Worm (Caenorhabditis elegans) whole organism, L4 larva: ENCODE results near the gene F54E2.2.

Source experiments
- F10B5.3 ChIP-seq: sonication (generic microtip); optimal IDR thresholded peaks from 2 replicates; lab custom pipeline; 2016; ENCODE audit warnings: mild to moderate bottlenecking, missing genetic modification characterization, missing compliant biosample characterization
- F37D6.2 ChIP-seq: sonication (generic microtip); optimal IDR thresholded peaks from 2 replicates; lab custom pipeline; 2016; ENCODE audit warnings: mild to moderate bottlenecking, missing genetic modification characterization, missing compliant biosample characterization
- F44E2.7 ChIP-seq: fragments of 200-800 bp; sonication (Bioruptor generic); IDR thresholded peaks from 2 replicates; pipeline ENCODE4 v2.1.2; 2022; ENCODE audit warnings: missing genetic modification characterization, missing compliant biosample characterization
- F49E8.2 ChIP-seq: sonication (generic microtip); optimal IDR thresholded peaks from 2 replicates; lab custom pipeline; 2016; ENCODE audit warnings: missing compliant biosample characterization, mild to moderate bottlenecking, missing genetic modification characterization, borderline replicate concordance
- R02D3.7 ChIP-seq: fragments of 150-350 bp; sonication (generic microtip); optimal IDR thresholded peaks from 3 replicates; lab custom pipeline; 2014; ENCODE audit warnings: missing biosample characterization, missing genetic modification characterization
- T20F7.1 ChIP-seq: fragments of 200-800 bp; sonication (Bioruptor generic); optimal IDR thresholded peaks from 2 replicates; lab custom pipeline; 2018; ENCODE audit warnings: mild to moderate bottlenecking, missing genetic modification characterization, missing compliant biosample characterization
- Y105C5A.15 ChIP-seq: fragments of 200-800 bp; sonication (Bioruptor generic); IDR thresholded peaks from 2 replicates; pipeline ENCODE4 v1.3.6; 2022; ENCODE audit warnings: missing genetic modification characterization, missing compliant biosample characterization
- Y48G9A.11 ChIP-seq: fragments of 200-800 bp; sonication (Bioruptor generic); IDR thresholded peaks from 2 replicates; pipeline ENCODE4 v1.3.6; 2022; ENCODE audit warnings: missing genetic modification reagents, missing genetic modification characterization, missing compliant biosample characterization
- Y5F2A.4 ChIP-seq: fragments of 200-800 bp; sonication (Bioruptor generic); optimal IDR thresholded peaks from 2 replicates; lab custom pipeline; 2018; ENCODE audit warnings: mild to moderate bottlenecking, missing genetic modification characterization, missing compliant biosample characterization
- Y75B8A.6 ChIP-seq: fragments of 200-800 bp; sonication (Bioruptor generic); IDR thresholded peaks from 2 replicates; pipeline ENCODE4 v1.3.6; 2022; ENCODE audit warnings: missing genetic modification reagents, missing genetic modification characterization, missing compliant biosample characterization
- aha-1 ChIP-seq: fragments of 150-350 bp; peaks from one replicate; lab custom pipeline; 2014; ENCODE audit warnings: missing biosample characterization, missing genetic modification characterization
- aly-2 ChIP-seq: sonication (generic microtip); optimal IDR thresholded peaks from 2 replicates; lab custom pipeline; 2018; ENCODE audit warnings: missing biosample characterization, missing genetic modification characterization
- ama-1 ChIP-seq: fragments of 150-350 bp; optimal IDR thresholded peaks from 2 replicates; lab custom pipeline; 2014; ENCODE audit warnings: inconsistent platforms, mixed read lengths
- arid-1 ChIP-seq: fragments of 200-800 bp; sonication (Bioruptor generic); conservative IDR thresholded peaks from 2 replicates; pipeline ENCODE4 v1.3.6; 2022; ENCODE audit warnings: missing genetic modification reagents, missing genetic modification characterization, missing compliant biosample characterization
- attf-4 ChIP-seq: sonication (generic microtip); optimal IDR thresholded peaks from 3 replicates; lab custom pipeline; 2017; ENCODE audit warnings: missing biosample characterization, missing genetic modification characterization
- ceh-28 ChIP-seq: fragments of 150-350 bp; optimal IDR thresholded peaks from 2 replicates; lab custom pipeline; 2014; ENCODE audit warnings: missing biosample characterization, missing genetic modification reagents, missing genetic modification characterization
- ceh-32 ChIP-seq: sonication (generic microtip); optimal IDR thresholded peaks from 2 replicates; lab custom pipeline; 2016; ENCODE audit warnings: mild to moderate bottlenecking, missing genetic modification characterization, missing compliant biosample characterization; ENCODE audit not compliant: poor library complexity
- ceh-62 ChIP-seq: sonication (generic microtip); optimal IDR thresholded peaks from 2 replicates; lab custom pipeline; 2017; ENCODE audit warnings: missing biosample characterization, missing genetic modification characterization
- daf-16 ChIP-seq, 3 experiments: sonication (generic microtip); optimal IDR thresholded peaks; 2 replicates each; lab custom pipeline; 2016 to 2017; ENCODE audit warnings: missing genetic modification characterization in 3 of 3, missing genetic modification reagents in 3 of 3, mild to moderate bottlenecking in 2 of 3, missing compliant biosample characterization in 2 of 3, missing biosample characterization in 1 of 3, moderate library complexity in 1 of 3
- daf-19 ChIP-seq: fragments of 200-800 bp; sonication (Bioruptor generic); conservative IDR thresholded peaks from 2 replicates; pipeline ENCODE4 v1.3.6; 2022; ENCODE audit warnings: missing genetic modification characterization, missing compliant biosample characterization
- duxl-1 ChIP-seq: sonication (generic microtip); optimal IDR thresholded peaks from 2 replicates; lab custom pipeline; 2016; ENCODE audit warnings: mild to moderate bottlenecking, missing genetic modification characterization, moderate library complexity, missing compliant biosample characterization; ENCODE audit not compliant: poor library complexity
- egl-27 ChIP-seq: sonication (generic microtip); optimal IDR thresholded peaks from 3 replicates; lab custom pipeline; 2017; ENCODE audit warnings: missing biosample characterization, missing genetic modification reagents, missing genetic modification characterization
- egl-43 ChIP-seq: fragments of 200-800 bp; sonication (Bioruptor generic); IDR thresholded peaks from 2 replicates; pipeline ENCODE4 v1.3.6; 2022; ENCODE audit warnings: missing genetic modification reagents, missing genetic modification characterization, missing compliant biosample characterization
- fkh-10 ChIP-seq: fragments of 150-350 bp; optimal IDR thresholded peaks from 2 replicates; lab custom pipeline; 2014; ENCODE audit warnings: missing biosample characterization, missing genetic modification reagents, missing genetic modification characterization
- fos-1 ChIP-seq: fragments of 150-350 bp; optimal IDR thresholded peaks from 2 replicates; lab custom pipeline; 2014; ENCODE audit warnings: missing biosample characterization, missing genetic modification characterization
- hif-1 ChIP-seq, 2 experiments: sonication (generic microtip); optimal IDR thresholded peaks; 2 replicates each; lab custom pipeline; 2016 to 2017; ENCODE audit warnings: missing compliant biosample characterization in 2 of 2, missing genetic modification characterization in 2 of 2, missing genetic modification reagents in 2 of 2, missing genotype in 2 of 2, mild to moderate bottlenecking in 1 of 2
- jun-1 ChIP-seq: fragments of 150-350 bp; optimal IDR thresholded peaks from 2 replicates; lab custom pipeline; 2014; ENCODE audit warnings: missing biosample characterization, missing genetic modification reagents, missing genetic modification characterization
- lin-15B ChIP-seq: fragments of 150-350 bp; sonication (generic microtip); optimal IDR thresholded peaks from 3 replicates; lab custom pipeline; 2014; ENCODE audit warnings: missing biosample characterization, missing genetic modification characterization
- lin-39 ChIP-seq: fragments of 150-350 bp; optimal IDR thresholded peaks from 2 replicates; lab custom pipeline; 2014; ENCODE audit warnings: missing biosample characterization, missing genetic modification reagents, missing genetic modification characterization
- madf-9 ChIP-seq: fragments of 200-800 bp; sonication (Bioruptor generic); conservative IDR thresholded peaks from 2 replicates; pipeline ENCODE4 v1.3.6; 2022; ENCODE audit warnings: missing genetic modification reagents, missing genetic modification characterization, missing compliant biosample characterization
- nhr-102 ChIP-seq: sonication (generic microtip); optimal IDR thresholded peaks from 2 replicates; lab custom pipeline; 2016; ENCODE audit warnings: mild to moderate bottlenecking, missing genetic modification characterization, moderate library complexity, missing compliant biosample characterization
- nhr-237 ChIP-seq: sonication (generic microtip); optimal IDR thresholded peaks from 2 replicates; lab custom pipeline; 2017; ENCODE audit warnings: missing biosample characterization, missing genetic modification characterization
- nhr-48 ChIP-seq: sonication (generic microtip); optimal IDR thresholded peaks from 2 replicates; lab custom pipeline; 2016; ENCODE audit warnings: mild to moderate bottlenecking, missing genetic modification characterization, missing compliant biosample characterization
- pqm-1 ChIP-seq: sonication (generic microtip); optimal IDR thresholded peaks from 2 replicates; lab custom pipeline; 2017; ENCODE audit warnings: missing biosample characterization, missing genetic modification characterization
- set-16 ChIP-seq: fragments of 200-800 bp; sonication (Bioruptor generic); IDR thresholded peaks from 2 replicates; pipeline ENCODE4 v1.3.6; 2022; ENCODE audit warnings: missing genetic modification reagents, missing genetic modification characterization, missing compliant biosample characterization
- tra-1 ChIP-seq: fragments of 200-800 bp; sonication (Bioruptor generic); IDR thresholded peaks from 2 replicates; pipeline ENCODE4 v1.3.6; 2022; ENCODE audit warnings: missing genetic modification reagents, missing genetic modification characterization, missing compliant biosample characterization
- vab-7 ChIP-seq: fragments of 200-800 bp; sonication (Bioruptor generic); IDR thresholded peaks from 2 replicates; pipeline ENCODE4 v1.3.6; 2022; ENCODE audit warnings: missing genetic modification reagents, missing genetic modification characterization, missing compliant biosample characterization
- zag-1 ChIP-seq: fragments of 150-350 bp; optimal IDR thresholded peaks from 2 replicates; lab custom pipeline; 2014; ENCODE audit warnings: missing biosample characterization, missing genetic modification characterization
- zfp-2 ChIP-seq: sonication (generic microtip); optimal IDR thresholded peaks from 2 replicates; lab custom pipeline; 2016; ENCODE audit warnings: mild to moderate bottlenecking, missing genetic modification characterization, missing compliant biosample characterization
- zip-11 ChIP-seq: fragments of 200-800 bp; sonication (Bioruptor generic); IDR thresholded peaks from 2 replicates; pipeline ENCODE4 v1.3.6; 2022; ENCODE audit warnings: missing genetic modification characterization, missing compliant biosample characterization
- ztf-11 ChIP-seq: fragments of 150-350 bp; optimal IDR thresholded peaks from 2 replicates; lab custom pipeline; 2014; ENCODE audit warnings: missing biosample characterization, missing genetic modification characterization
- ztf-7 ChIP-seq: fragments of 150-350 bp; optimal IDR thresholded peaks from 2 replicates; lab custom pipeline; 2014; ENCODE audit warnings: missing biosample characterization, missing genetic modification characterization

The F54E2.2 gene

ce11 chrV:2778458-2778857 is 17.6 kb upstream of the F54E2.2 start:
- peak; percentile 80 for TF ChIP-seq set-16 (GFP tag; lab: Robert Waterston, UW)
- TF ChIP-seq, all 104 proteins: peak for 1; not testable (repeated sequence) for 103

- TF ChIP-seq F10B5.3 (tag; lab: Kevin White, UChicago) (no peak), F37D6.2 (tag; lab: Kevin White, UChicago) (no peak), ceh-62 (tag; lab: Kevin White, UChicago) (no peak), Y48G9A.11 (no peak), hif-1 (tag; optimal IDR thresholded peaks at IDR 0.05; lab: Kevin White, UChicago) (no peak), zfp-2 (no peak), ama-1 (lab: Kevin White, UChicago) (no peak), ceh-32 (tag; lab: Kevin White, UChicago) (no peak), pqm-1 (tag; lab: Kevin White, UChicago) (no peak), nhr-237 (no peak), F49E8.2 (tag; lab: Kevin White, UChicago) (no peak), egl-27 (tag; lab: Kevin White, UChicago) (no peak), tra-1 (no peak), jun-1 (tag; lab: Kevin White, UChicago) (no peak), Y5F2A.4 (GFP tag; lab: Kevin White, UChicago) (no peak), egl-43 (GFP tag; lab: Robert Waterston, UW) (no peak), nhr-102 (tag; lab: Kevin White, UChicago) (no peak)
- TF ChIP-seq, all 104 proteins: peak for 0
Observed at ce11 chrV:2780786-2781185, 15.3 kb upstream of the F54E2.2 start, which contains the start of gene R05D8.11. Gene R05D8.11, minus strand, starts transcription at chrV:2780886.

ce11 chrV:2792958-2793357 is 3.1 kb upstream of the F54E2.2 start:
- TF ChIP-seq ztf-11 (tag; lab: Kevin White, UChicago) (no peak), lin-39 (tag; lab: Kevin White, UChicago) (no peak), zag-1 (tag; lab: Kevin White, UChicago) (no peak), zfp-2 (no peak), Y75B8A.6 (no peak), lin-15B (no peak), aha-1 (tag; lab: Kevin White, UChicago) (peak; percentile 66), fkh-10 (GFP tag; lab: Kevin White, UChicago) (no peak), fos-1 (tag; lab: Kevin White, UChicago) (no peak)

- TF ChIP-seq set-16 (GFP tag; lab: Robert Waterston, UW) (peak; percentile 53; the same call in 1 of the 2 replicates), duxl-1 (tag; lab: Kevin White, UChicago) (no peak), T20F7.1 (GFP tag; lab: Kevin White, UChicago) (no peak)
- TF ChIP-seq, all 104 proteins: peak for 1
Observed at ce11 chrV:2799172-2799869, 3.2 kb downstream of the F54E2.2 start.

ce11 chrV:2800676-2801075 is 4.6 kb downstream of the F54E2.2 start:
- no peak for TF ChIP-seq zip-11
- TF ChIP-seq nhr-102 (tag; lab: Kevin White, UChicago), result no peak
- peak in 1 of 2 experiments; percentile 17 for TF ChIP-seq daf-16 (GFP tag; optimal IDR thresholded peaks at IDR 0.05; lab: Kevin White, UChicago)
- TF ChIP-seq daf-16 (tag; optimal IDR thresholded peaks at IDR 0.05; lab: Kevin White, UChicago), result no peak
- TF ChIP-seq ceh-28, result no peak
- no peak for TF ChIP-seq aly-2 (tag; lab: Kevin White, UChicago)
- no peak for TF ChIP-seq Y105C5A.15 (GFP tag; lab: Robert Waterston, UW)
- no peak for TF ChIP-seq daf-19 (GFP tag; lab: Robert Waterston, UW)
- no peak for TF ChIP-seq madf-9 (GFP tag; lab: Robert Waterston, UW)
- TF ChIP-seq attf-4 (tag; lab: Kevin White, UChicago), result no peak
- TF ChIP-seq ceh-62 (tag; lab: Kevin White, UChicago), result no peak
- no peak for TF ChIP-seq F44E2.7 (GFP tag; lab: Robert Waterston, UW)
- TF ChIP-seq T20F7.1 (GFP tag; lab: Kevin White, UChicago), result no peak
- TF ChIP-seq set-16 (GFP tag; lab: Robert Waterston, UW), result peak; percentile 67
- no peak for TF ChIP-seq nhr-48 (tag; lab: Kevin White, UChicago)
- no peak for TF ChIP-seq R02D3.7 (tag; lab: Kevin White, UChicago)
- no peak for TF ChIP-seq F49E8.2 (tag; lab: Kevin White, UChicago)
- TF ChIP-seq arid-1, result no peak
- TF ChIP-seq vab-7 (GFP tag; lab: Robert Waterston, UW), result no peak
- TF ChIP-seq aha-1 (tag; lab: Kevin White, UChicago), result peak; percentile 47
- no peak for TF ChIP-seq ztf-7 (tag; lab: Kevin White, UChicago)
